Fruit fly (Drosophila melanogaster) whole organism, embryonic: Measurements from ENCODE around the gene aos.

Experiments used
- Atf-2 ChIP-seq: fragments of 200-800 bp; sonication (Bioruptor generic); optimal IDR thresholded peaks from 2 replicates; lab custom pipeline; 2016; ENCODE audit warnings: missing biosample characterization, missing genetic modification characterization
- CG10654 ChIP-seq: fragments of 200-800 bp; sonication (Bioruptor generic); optimal IDR thresholded peaks from 2 replicates; lab custom pipeline; 2016; ENCODE audit warnings: missing biosample characterization, missing genetic modification characterization
- CG10979 ChIP-seq: fragments of 200-800 bp; sonication (Bioruptor generic); optimal IDR thresholded peaks from 2 replicates; lab custom pipeline; 2018; ENCODE audit warnings: missing biosample characterization, mild to moderate bottlenecking, missing genetic modification characterization, moderate library complexity
- CG12236 ChIP-seq: fragments of 200-800 bp; sonication (Bioruptor generic); optimal IDR thresholded peaks from 2 replicates; lab custom pipeline; 2016; ENCODE audit warnings: missing biosample characterization, missing genetic modification characterization
- CG12391 ChIP-seq: fragments of 200-800 bp; sonication (Bioruptor generic); optimal IDR thresholded peaks from 3 replicates; lab custom pipeline; 2018; ENCODE audit warnings: missing biosample characterization, mild to moderate bottlenecking, missing genetic modification characterization, moderate library complexity
- CG17612 ChIP-seq: fragments of 200-800 bp; sonication (Bioruptor generic); IDR thresholded peaks from 2 replicates; pipeline ENCODE4 v1.3.6; 2022; ENCODE audit warnings: missing biosample characterization, missing genetic modification characterization
- CG18619 ChIP-seq: fragments of 200-800 bp; sonication (Bioruptor generic); optimal IDR thresholded peaks from 3 replicates; lab custom pipeline; 2017; ENCODE audit warnings: missing biosample characterization, mild to moderate bottlenecking, missing genetic modification characterization
- CG2875 ChIP-seq: fragments of 200-800 bp; sonication (Bioruptor generic); optimal IDR thresholded peaks from 2 replicates; lab custom pipeline; 2017; ENCODE audit warnings: missing biosample characterization, mild to moderate bottlenecking, missing genetic modification characterization, missing genetic modification reagents
- CG31388 ChIP-seq: fragments of 200-800 bp; sonication (Bioruptor generic); optimal IDR thresholded peaks from 2 replicates; lab custom pipeline; 2016; ENCODE audit warnings: missing biosample characterization, missing genetic modification characterization
- CG33557 ChIP-seq: fragments of 200-800 bp; sonication (Bioruptor generic); optimal IDR thresholded peaks from 2 replicates; lab custom pipeline; 2019; ENCODE audit warnings: missing biosample characterization, mild to moderate bottlenecking, missing genetic modification characterization, moderate library complexity
- CG4617 ChIP-seq: fragments of 200-800 bp; sonication (Bioruptor generic); optimal IDR thresholded peaks from 3 replicates; lab custom pipeline; 2016; ENCODE audit warnings: missing biosample characterization, missing genetic modification characterization, borderline replicate concordance
- CG4730 ChIP-seq: fragments of 200-800 bp; sonication (Bioruptor generic); IDR thresholded peaks from 2 replicates; pipeline ENCODE4 v1.3.6; 2022; ENCODE audit warnings: missing biosample characterization, missing genetic modification characterization
- CG6254 ChIP-seq: fragments of 200-800 bp; sonication (Bioruptor generic); optimal IDR thresholded peaks from 3 replicates; lab custom pipeline; 2017; ENCODE audit warnings: mild to moderate bottlenecking, missing biosample characterization, missing genetic modification reagents, missing genetic modification characterization
- CG7987 ChIP-seq: fragments of 200-800 bp; sonication (Bioruptor generic); optimal IDR thresholded peaks from 2 replicates; lab custom pipeline; 2018; ENCODE audit warnings: missing biosample characterization, mild to moderate bottlenecking, missing genetic modification characterization, moderate library complexity
- CG8478 ChIP-seq: fragments of >200 bp; optimal IDR thresholded peaks from 2 replicates; lab custom pipeline; 2018
- CG9215 ChIP-seq: fragments of 200-800 bp; sonication (Bioruptor generic); IDR thresholded peaks from 2 replicates; pipeline ENCODE4 v1.3.6; 2022; ENCODE audit warnings: missing biosample characterization, missing genetic modification characterization
- CG9727 ChIP-seq: fragments of 200-800 bp; sonication (Bioruptor generic); optimal IDR thresholded peaks from 3 replicates; lab custom pipeline; 2017; ENCODE audit warnings: missing biosample characterization, mild to moderate bottlenecking, missing genetic modification characterization
- CG9797 ChIP-seq: fragments of 200-800 bp; sonication (Bioruptor generic); optimal IDR thresholded peaks from 3 replicates; lab custom pipeline; 2018; ENCODE audit warnings: missing biosample characterization, mild to moderate bottlenecking, missing genetic modification characterization
- CHES-1-like ChIP-seq: fragments of 200-800 bp; sonication (Bioruptor generic); optimal IDR thresholded peaks from 2 replicates; lab custom pipeline; 2016; ENCODE audit warnings: missing biosample characterization, missing genetic modification characterization
- D19B ChIP-seq: fragments of 200-800 bp; sonication (Bioruptor generic); optimal IDR thresholded peaks from 2 replicates; lab custom pipeline; 2017; ENCODE audit warnings: missing biosample characterization, mild to moderate bottlenecking, missing genetic modification characterization
- Drgx ChIP-seq: fragments of 200-800 bp; sonication (Bioruptor generic); IDR thresholded peaks from 2 replicates; pipeline ENCODE4 v1.3.6; 2022; ENCODE audit warnings: missing biosample characterization, missing genetic modification characterization
- Ets97D ChIP-seq: fragments of 200-800 bp; sonication (Bioruptor generic); optimal IDR thresholded peaks from 3 replicates; lab custom pipeline; 2016; ENCODE audit warnings: missing biosample characterization, missing genetic modification characterization
- Fer1 ChIP-seq: fragments of 200-800 bp; sonication (Bioruptor generic); optimal IDR thresholded peaks from 2 replicates; lab custom pipeline; 2017; ENCODE audit warnings: missing biosample characterization, mild to moderate bottlenecking, missing genetic modification characterization
- HHEX ChIP-seq: fragments of 200-800 bp; sonication (Bioruptor generic); optimal IDR thresholded peaks from 3 replicates; lab custom pipeline; 2017; ENCODE audit warnings: missing biosample characterization, mild to moderate bottlenecking, missing genetic modification characterization, missing genetic modification reagents
- Lim3 ChIP-seq: fragments of 200-800 bp; sonication (Bioruptor generic); IDR thresholded peaks from 2 replicates; pipeline ENCODE4 v1.3.6; 2022; ENCODE audit warnings: missing biosample characterization, missing genetic modification characterization
- Lpt ChIP-seq: fragments of >200 bp; optimal IDR thresholded peaks from 2 replicates; lab custom pipeline; 2018; ENCODE audit warnings: missing biosample characterization, missing genetic modification characterization
- MTF-1 ChIP-seq: fragments of 200-800 bp; sonication (Bioruptor generic); optimal IDR thresholded peaks from 2 replicates; lab custom pipeline; 2018; ENCODE audit warnings: missing biosample characterization, mild to moderate bottlenecking, missing genetic modification characterization, borderline replicate concordance
- Mad ChIP-seq: fragments of 200-800 bp; sonication (Bioruptor generic); optimal IDR thresholded peaks from 2 replicates; lab custom pipeline; 2016; ENCODE audit warnings: missing biosample characterization, missing genetic modification characterization
- Mrtf ChIP-seq: fragments of 200-800 bp; sonication (Bioruptor generic); IDR thresholded peaks from 3 replicates; pipeline ENCODE4 v1.3.6; 2022; ENCODE audit warnings: missing biosample characterization, missing genetic modification characterization
- Nf-YA ChIP-seq: fragments of 200-800 bp; sonication (Bioruptor generic); IDR thresholded peaks from 2 replicates; pipeline ENCODE4 v1.3.6; 2022; ENCODE audit warnings: missing biosample characterization, missing genetic modification characterization
- YL-1 ChIP-seq: fragments of 200-800 bp; sonication (Bioruptor generic); optimal IDR thresholded peaks from 3 replicates; lab custom pipeline; 2017; ENCODE audit warnings: missing biosample characterization, mild to moderate bottlenecking, missing genetic modification characterization
- btn ChIP-seq: fragments of 200-800 bp; sonication (Bioruptor generic); optimal IDR thresholded peaks from 2 replicates; lab custom pipeline; 2016; ENCODE audit warnings: missing biosample characterization, missing genetic modification characterization
- chif ChIP-seq, 2 experiments: fragments of 200-800 bp; sonication (Bioruptor generic); optimal IDR thresholded peaks; 3 replicates each; lab custom pipeline; 2016; ENCODE audit warnings: missing biosample characterization in 2 of 2, missing genetic modification characterization in 2 of 2
- da ChIP-seq: fragments of 200-800 bp; sonication (Bioruptor generic); optimal IDR thresholded peaks from 2 replicates; lab custom pipeline; 2016; ENCODE audit warnings: missing biosample characterization, missing genetic modification characterization
- dan ChIP-seq: fragments of 200-800 bp; sonication (Bioruptor generic); IDR thresholded peaks from 2 replicates; pipeline ENCODE4 v1.3.6; 2022; ENCODE audit warnings: missing biosample characterization, missing genetic modification characterization
- disco-r ChIP-seq: fragments of 200-800 bp; sonication (Bioruptor generic); optimal IDR thresholded peaks from 2 replicates; lab custom pipeline; 2016; ENCODE audit warnings: missing biosample characterization, missing genetic modification characterization
- dm ChIP-seq: fragments of 200-800 bp; sonication (Bioruptor generic); optimal IDR thresholded peaks from 3 replicates; lab custom pipeline; 2016; ENCODE audit warnings: missing biosample characterization, missing genetic modification characterization
- fd96Cb ChIP-seq: fragments of 200-800 bp; sonication (Bioruptor generic); optimal IDR thresholded peaks from 2 replicates; lab custom pipeline; 2018; ENCODE audit warnings: missing biosample characterization, mild to moderate bottlenecking, missing genetic modification characterization, moderate library complexity
- ham ChIP-seq: fragments of 200-800 bp; sonication (Bioruptor generic); IDR thresholded peaks from 2 replicates; pipeline ENCODE4 v1.3.6; 2022; ENCODE audit warnings: missing biosample characterization, missing genetic modification characterization
- jing ChIP-seq: fragments of 200-800 bp; sonication (Bioruptor generic); optimal IDR thresholded peaks from 2 replicates; lab custom pipeline; 2018; ENCODE audit warnings: missing biosample characterization, mild to moderate bottlenecking, missing genetic modification characterization
- lola ChIP-seq, 3 experiments: fragments of >200 bp in 2 of 3; fragments of 200-800 bp in 1 of 3; sonication (Bioruptor generic) in 1 of 3; optimal IDR thresholded peaks; 2 replicates each; lab custom pipeline; 2017 to 2019; ENCODE audit warnings: missing biosample characterization in 3 of 3, missing genetic modification characterization in 3 of 3, mild to moderate bottlenecking in 1 of 3, moderate library complexity in 1 of 3
- nerfin-2 ChIP-seq: fragments of 200-800 bp; sonication (Bioruptor generic); IDR thresholded peaks from 2 replicates; pipeline ENCODE4 v1.3.6; 2022; ENCODE audit warnings: missing biosample characterization, missing genetic modification characterization; ENCODE audit not compliant: partially characterized antibody
- oc ChIP-seq: fragments of 200-800 bp; sonication (Bioruptor generic); optimal IDR thresholded peaks from 2 replicates; lab custom pipeline; 2018; ENCODE audit warnings: missing biosample characterization, mild to moderate bottlenecking, missing genetic modification characterization, moderate library complexity
- onecut ChIP-seq: fragments of 200-800 bp; sonication (Bioruptor generic); IDR thresholded peaks from 2 replicates; pipeline ENCODE4 v1.3.6; 2022; ENCODE audit warnings: missing biosample characterization, missing genetic modification characterization
- rib ChIP-seq: fragments of 200-800 bp; sonication (Bioruptor generic); IDR thresholded peaks from 2 replicates; pipeline ENCODE4 v1.3.6; 2022; ENCODE audit warnings: missing biosample characterization, missing genetic modification characterization
- slp2 ChIP-seq: fragments of 200-800 bp; sonication (Bioruptor generic); optimal IDR thresholded peaks from 2 replicates; lab custom pipeline; 2016; ENCODE audit warnings: missing biosample characterization, missing genetic modification characterization
- tna ChIP-seq: fragments of 200-800 bp; sonication (Bioruptor generic); IDR thresholded peaks from 2 replicates; pipeline ENCODE4 v1.3.6; 2022; ENCODE audit warnings: missing biosample characterization, missing genetic modification characterization; ENCODE audit not compliant: partially characterized antibody
- tx ChIP-seq: fragments of 200-800 bp; sonication (Bioruptor generic); optimal IDR thresholded peaks from 2 replicates; lab custom pipeline; 2016; ENCODE audit warnings: missing biosample characterization, missing genetic modification characterization
- unpg ChIP-seq: fragments of 200-800 bp; sonication (Bioruptor generic); optimal IDR thresholded peaks from 3 replicates; lab custom pipeline; 2018; ENCODE audit warnings: missing biosample characterization, mild to moderate bottlenecking, missing genetic modification characterization, moderate library complexity

aos gene

DNA sequence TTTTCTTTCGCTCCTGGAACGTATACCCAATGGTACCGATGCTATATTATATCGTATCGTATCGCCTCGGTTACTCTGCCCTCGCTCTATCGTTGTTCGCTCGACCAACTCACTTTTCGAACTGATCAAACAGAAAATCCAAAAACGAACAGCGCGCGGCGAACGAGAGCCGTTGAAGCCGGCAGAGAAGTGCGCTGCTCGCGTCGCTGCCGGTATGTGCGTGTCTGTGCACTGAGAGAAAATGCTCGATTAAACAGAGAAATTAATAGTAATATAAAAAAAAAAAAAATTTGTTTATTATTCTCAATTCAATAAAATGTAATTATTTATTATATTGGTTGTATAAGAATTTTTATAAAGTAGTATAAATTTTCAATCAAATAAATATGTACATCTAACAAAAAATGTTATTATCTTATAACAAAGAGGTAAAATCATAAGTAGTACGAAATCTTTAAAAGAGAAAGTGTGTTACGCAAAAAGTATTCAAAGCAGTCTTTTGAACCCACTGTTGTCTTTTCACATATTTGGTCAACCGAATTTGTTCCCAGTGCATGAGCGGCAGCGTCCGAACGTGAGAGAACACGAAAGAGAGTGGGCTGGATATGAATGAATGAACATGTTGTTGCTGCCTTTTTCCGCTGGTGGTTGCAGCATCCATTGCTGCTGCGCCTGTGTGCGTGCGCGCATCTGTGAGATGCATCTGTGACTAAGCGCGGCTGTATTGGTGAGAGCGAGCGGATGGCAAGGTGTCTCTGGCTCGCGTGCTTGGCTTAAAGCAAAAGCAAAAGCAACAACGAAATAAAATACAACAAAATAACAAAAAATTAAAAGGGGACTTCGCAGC lies at the start of gene aos (continued):
- TF ChIP-seq CHES-1-like (GFP tag; lab: Kevin White, UChicago), result peak; percentile 17
- TF ChIP-seq Lim3 (GFP tag; lab: Robert Waterston, UW), result no peak
- peak; percentile 43 for TF ChIP-seq CG4617
- no peak; the same call in 1 of the 2 replicates for TF ChIP-seq onecut (GFP tag; lab: Robert Waterston, UW)
- TF ChIP-seq disco-r (GFP tag; lab: Kevin White, UChicago), result peak; percentile 28
- TF ChIP-seq rib (GFP tag; lab: Robert Waterston, UW), result peak; percentile 56
- TF ChIP-seq ham (GFP tag; lab: Robert Waterston, UW), result no peak
- TF ChIP-seq CG9727 (GFP tag; lab: Kevin White, UChicago), result peak; percentile 97
- TF ChIP-seq CG12391, result peak; percentile 95
- peak; percentile 33 for TF ChIP-seq CG7987 (GFP tag; lab: Kevin White, UChicago)
- no peak for TF ChIP-seq Lpt (GFP tag; lab: Kevin White, UChicago)
- peak; percentile 92 for TF ChIP-seq CG18619 (GFP tag; lab: Kevin White, UChicago)
- TF ChIP-seq CG17612 (GFP tag; lab: Robert Waterston, UW), result no peak
- TF ChIP-seq jing (GFP tag; lab: Kevin White, UChicago), result peak; percentile 29
- no peak for TF ChIP-seq CG9797
- peak; percentile 62 for TF ChIP-seq Mad (GFP tag; lab: Kevin White, UChicago)
- peak; percentile 91 for TF ChIP-seq CG2875
- TF ChIP-seq Ets97D (GFP tag; lab: Kevin White, UChicago), result no peak
- TF ChIP-seq Mrtf (GFP tag; lab: Robert Waterston, UW), result peak; percentile 62
- peak; percentile 70 for TF ChIP-seq YL-1 (GFP tag; lab: Kevin White, UChicago)
- TF ChIP-seq tna (GFP tag; lab: Robert Waterston, UW), result no peak
- peak; percentile 56 for TF ChIP-seq Atf-2 (GFP tag; lab: Kevin White, UChicago)
- TF ChIP-seq chif (GFP tag; optimal IDR thresholded peaks at IDR 0.05; lab: Kevin White, UChicago), result peak; percentile 44 to 74
- peak; percentile 45 for TF ChIP-seq CG31388
- peak; percentile 90 for TF ChIP-seq CG6254 (GFP tag; lab: Kevin White, UChicago)
- TF ChIP-seq Fer1 (GFP tag; lab: Kevin White, UChicago), result peak; percentile 92
- peak; percentile 80 for TF ChIP-seq CG9215 (GFP tag; lab: Robert Waterston, UW)
- TF ChIP-seq tx (GFP tag; lab: Kevin White, UChicago), result peak; percentile 24
- TF ChIP-seq dan, result peak; percentile 58; the same call in 1 of the 2 replicates
- peak; percentile 70 for TF ChIP-seq Nf-YA (GFP tag; lab: Robert Waterston, UW)
- TF ChIP-seq CG10654, result peak; percentile 86
- peak; percentile 81 for TF ChIP-seq Drgx (GFP tag; lab: Robert Waterston, UW)
- TF ChIP-seq HHEX (GFP tag; lab: Kevin White, UChicago), result peak; percentile 84
- peak; percentile 86 for TF ChIP-seq unpg (GFP tag; lab: Kevin White, UChicago)
- TF ChIP-seq CG10979, result peak; percentile 98
- TF ChIP-seq CG4730, result peak; percentile 71
- TF ChIP-seq CG33557 (GFP tag; lab: Kevin White, UChicago), result peak; percentile 96
- peak; percentile 13 for TF ChIP-seq dm (GFP tag; lab: Kevin White, UChicago)
- TF ChIP-seq fd96Cb (tag; lab: Kevin White, UChicago), result peak; percentile 92
- TF ChIP-seq btn, result no peak
- no peak for TF ChIP-seq da (GFP tag; lab: Kevin White, UChicago)
- TF ChIP-seq D19B (GFP tag; lab: Kevin White, UChicago), result peak; percentile 51
- no peak for TF ChIP-seq CG12236
- TF ChIP-seq CG8478, result no peak
- TF ChIP-seq oc, result peak; percentile 34
- no peak for TF ChIP-seq nerfin-2 (GFP tag; lab: Robert Waterston, UW)
- TF ChIP-seq MTF-1 (GFP tag; lab: Kevin White, UChicago), result peak; percentile 41
- peak in 1 of 3 experiments; percentile 98 for TF ChIP-seq lola (GFP tag; optimal IDR thresholded peaks at IDR 0.05; lab: Kevin White, UChicago)
- TF ChIP-seq slp2 (GFP tag; lab: Kevin White, UChicago), result peak; percentile 47
